Fruit fly (Drosophila melanogaster): Measurements from ENCODE around the gene CG18641.

dm6 chr2L:2436258-2436657 is 21.1 kb upstream of the CG18641 start:
- no peak for TF ChIP-seq GATAd (GFP tag; optimal IDR thresholded peaks at IDR 0.05)
- no peak for TF ChIP-seq ey (GFP tag; optimal IDR thresholded peaks at IDR 0.05)
- TF ChIP-seq pan (optimal IDR thresholded peaks at IDR 0.05): no peak
- no peak for TF ChIP-seq Dfd (GFP tag; optimal IDR thresholded peaks at IDR 0.05)
- TF ChIP-seq dl (GFP tag; optimal IDR thresholded peaks at IDR 0.05; ENCODE audit: insufficient read depth in 1 of 2, partially characterized antibody in 2 of 2): no peak
- TF ChIP-seq foxo (GFP tag; optimal IDR thresholded peaks at IDR 0.05): peak in 1 of 2 experiments; percentile 9
- TF ChIP-seq usp (GFP tag; optimal IDR thresholded peaks at IDR 0.05): no peak
- TF ChIP-seq OdsH (GFP tag; optimal IDR thresholded peaks at IDR 0.05): no peak
- no peak for TF ChIP-seq Hnf4 (GFP tag; optimal IDR thresholded peaks at IDR 0.05)
- no peak for TF ChIP-seq HLH106 (tag; optimal IDR thresholded peaks at IDR 0.05)
- no peak for TF ChIP-seq CG9705 (GFP tag; optimal IDR thresholded peaks at IDR 0.05)
- TF ChIP-seq Hr78 (GFP tag; optimal IDR thresholded peaks at IDR 0.05): no peak
- TF ChIP-seq CG32264 (GFP tag; optimal IDR thresholded peaks at IDR 0.05): no peak

Data from whole organism, wandering third instar larva.